Fruit fly (Drosophila melanogaster) whole organism, embryonic: Measurements from ENCODE around the gene zen.

Source experiments
- Atf-2 ChIP-seq: fragments of 200-800 bp; sonication (Bioruptor generic); optimal IDR thresholded peaks from 2 replicates; lab custom pipeline; 2016; ENCODE audit warnings: missing biosample characterization, missing genetic modification characterization
- CG10321 ChIP-seq: fragments of 200-800 bp; sonication (Bioruptor generic); IDR thresholded peaks from 2 replicates; pipeline ENCODE4 v1.3.6; 2022; ENCODE audit warnings: missing biosample characterization, missing genetic modification characterization
- CG10431 ChIP-seq: fragments of 200-800 bp; sonication (Bioruptor generic); optimal IDR thresholded peaks from 3 replicates; lab custom pipeline; 2018; ENCODE audit warnings: missing biosample characterization, mild to moderate bottlenecking, missing genetic modification characterization
- CG11247 ChIP-seq: fragments of 200-800 bp; sonication (Bioruptor generic); IDR thresholded peaks from 2 replicates; pipeline ENCODE4 v1.3.6; 2022; ENCODE audit warnings: missing biosample characterization, missing genetic modification characterization
- CG12391 ChIP-seq: fragments of 200-800 bp; sonication (Bioruptor generic); optimal IDR thresholded peaks from 3 replicates; lab custom pipeline; 2018; ENCODE audit warnings: missing biosample characterization, mild to moderate bottlenecking, missing genetic modification characterization, moderate library complexity
- CG14050 ChIP-seq: fragments of 200-800 bp; sonication (Bioruptor generic); IDR thresholded peaks from 3 replicates; pipeline ENCODE4 v1.3.6; 2022; ENCODE audit warnings: missing biosample characterization, missing genetic modification characterization
- CG14860 ChIP-seq: fragments of 200-800 bp; sonication (Bioruptor generic); IDR thresholded peaks from 3 replicates; pipeline ENCODE4 v1.3.6; 2022; ENCODE audit warnings: missing biosample characterization, missing genetic modification characterization; ENCODE audit not compliant: partially characterized antibody
- CG16863 ChIP-seq: fragments of 200-800 bp; sonication (Bioruptor generic); optimal IDR thresholded peaks from 3 replicates; lab custom pipeline; 2016; ENCODE audit warnings: missing biosample characterization, missing genetic modification characterization
- CG1832 ChIP-seq: fragments of 200-800 bp; sonication (Bioruptor generic); optimal IDR thresholded peaks from 2 replicates; lab custom pipeline; 2017; ENCODE audit warnings: missing biosample characterization, mild to moderate bottlenecking, missing genetic modification characterization, inconsistent platforms
- CG2199 ChIP-seq: fragments of 200-800 bp; sonication (Bioruptor generic); IDR thresholded peaks from 3 replicates; pipeline ENCODE4 v1.3.6; 2022; ENCODE audit warnings: missing biosample characterization, missing genetic modification characterization
- CG32532 ChIP-seq: fragments of 200-800 bp; sonication (Bioruptor generic); IDR thresholded peaks from 2 replicates; pipeline ENCODE4 v1.3.6; 2022; ENCODE audit warnings: missing biosample characterization, missing genetic modification characterization
- CG3407 ChIP-seq: fragments of 200-800 bp; sonication (Bioruptor generic); optimal IDR thresholded peaks from 2 replicates; lab custom pipeline; 2018; ENCODE audit warnings: missing biosample characterization, mild to moderate bottlenecking, missing genetic modification characterization
- CG4360 ChIP-seq: fragments of 200-800 bp; sonication (Bioruptor generic); IDR thresholded peaks from 2 replicates; pipeline ENCODE4 v1.3.6; 2022; ENCODE audit warnings: missing biosample characterization, missing genetic modification characterization
- CG7372 ChIP-seq: fragments of 200-800 bp; sonication (Bioruptor generic); IDR thresholded peaks from 2 replicates; pipeline ENCODE4 v1.3.6; 2022; ENCODE audit warnings: missing biosample characterization, missing genetic modification characterization
- CG7928 ChIP-seq: fragments of 200-800 bp; sonication (Bioruptor generic); optimal IDR thresholded peaks from 2 replicates; lab custom pipeline; 2017; ENCODE audit warnings: missing biosample characterization, mild to moderate bottlenecking, missing genetic modification characterization
- CG8765 ChIP-seq: fragments of 200-800 bp; sonication (Bioruptor generic); IDR thresholded peaks from 2 replicates; pipeline ENCODE4 v1.3.6; 2022; ENCODE audit warnings: missing biosample characterization, missing genetic modification characterization
- CoRest ChIP-seq: fragments of 200-800 bp; sonication (Bioruptor generic); optimal IDR thresholded peaks from 3 replicates; lab custom pipeline; 2018; ENCODE audit warnings: missing biosample characterization, mild to moderate bottlenecking, missing genetic modification characterization, moderate library complexity
- CrebB ChIP-seq: fragments of 200-800 bp; sonication (Bioruptor generic); optimal IDR thresholded peaks from 3 replicates; lab custom pipeline; 2018; ENCODE audit warnings: missing biosample characterization, mild to moderate bottlenecking, missing genetic modification characterization
- Kr ChIP-seq: fragments of 200-800 bp; sonication (Bioruptor generic); optimal IDR thresholded peaks from 2 replicates; lab custom pipeline; 2017; ENCODE audit warnings: missing biosample characterization, mild to moderate bottlenecking, missing genetic modification characterization
- Lhr ChIP-seq: fragments of 200-800 bp; sonication (Bioruptor generic); optimal IDR thresholded peaks from 3 replicates; lab custom pipeline; 2017; ENCODE audit warnings: mild to moderate bottlenecking, missing biosample characterization, missing genetic modification reagents, missing genetic modification characterization
- Myb ChIP-seq: fragments of 200-800 bp; sonication (Bioruptor generic); optimal IDR thresholded peaks from 2 replicates; lab custom pipeline; 2016; ENCODE audit warnings: missing biosample characterization, missing genetic modification characterization
- Nf-YB ChIP-seq: fragments of 200-800 bp; sonication (Bioruptor generic); optimal IDR thresholded peaks from 3 replicates; lab custom pipeline; 2019; ENCODE audit warnings: missing biosample characterization, mild to moderate bottlenecking, missing genetic modification characterization, moderate library complexity
- Nf-YC ChIP-seq: fragments of 200-800 bp; optimal IDR thresholded peaks from 3 replicates; lab custom pipeline; 2019; ENCODE audit warnings: missing biosample characterization, mild to moderate bottlenecking, missing genetic modification characterization, moderate library complexity
- Oli ChIP-seq: fragments of 200-800 bp; sonication (Bioruptor generic); optimal IDR thresholded peaks from 2 replicates; lab custom pipeline; 2018; ENCODE audit warnings: missing biosample characterization, mild to moderate bottlenecking, missing genetic modification characterization, moderate library complexity
- Sin3A ChIP-seq: fragments of >200 bp; optimal IDR thresholded peaks from 2 replicates; lab custom pipeline; 2018
- TFAM ChIP-seq: fragments of 200-800 bp; sonication (Bioruptor generic); optimal IDR thresholded peaks from 2 replicates; lab custom pipeline; 2017; ENCODE audit warnings: missing biosample characterization, missing genetic modification characterization, inconsistent platforms
- bigmax ChIP-seq: fragments of 200-800 bp; sonication (Bioruptor generic); optimal IDR thresholded peaks from 2 replicates; lab custom pipeline; 2018; ENCODE audit warnings: missing biosample characterization, mild to moderate bottlenecking, missing genetic modification characterization
- bowl ChIP-seq: fragments of 200-800 bp; sonication (Bioruptor generic); IDR thresholded peaks from 2 replicates; pipeline ENCODE4 v1.3.6; 2022; ENCODE audit warnings: missing biosample characterization, missing genetic modification characterization
- cad ChIP-seq: fragments of >200 bp; optimal IDR thresholded peaks from 2 replicates; lab custom pipeline; 2017; ENCODE audit warnings: missing biosample characterization, missing genetic modification characterization
- cas ChIP-seq: fragments of 200-800 bp; sonication (Bioruptor generic); IDR thresholded peaks from 2 replicates; pipeline ENCODE4 v1.3.6; 2022; ENCODE audit warnings: missing biosample characterization, missing genetic modification characterization
- cg ChIP-seq: fragments of 200-800 bp; sonication (Bioruptor generic); optimal IDR thresholded peaks from 3 replicates; lab custom pipeline; 2019; ENCODE audit warnings: missing biosample characterization, mild to moderate bottlenecking, missing genetic modification characterization, moderate library complexity
- chm ChIP-seq: fragments of 200-800 bp; sonication (Bioruptor generic); IDR thresholded peaks from 2 replicates; pipeline ENCODE4 v1.3.6; 2022; ENCODE audit warnings: missing biosample characterization, missing genetic modification characterization
- ewg ChIP-seq: fragments of 200-800 bp; sonication (Bioruptor generic); optimal IDR thresholded peaks from 3 replicates; lab custom pipeline; 2017; ENCODE audit warnings: mild to moderate bottlenecking, missing biosample characterization, missing genetic modification reagents, missing genetic modification characterization
- fd3F ChIP-seq: fragments of 200-800 bp; sonication (Bioruptor generic); optimal IDR thresholded peaks from 2 replicates; lab custom pipeline; 2018; ENCODE audit warnings: missing biosample characterization, mild to moderate bottlenecking, missing genetic modification characterization, moderate library complexity
- insv ChIP-seq, 2 experiments: fragments of 200-800 bp; sonication (Bioruptor generic); optimal IDR thresholded peaks; 3 replicates each; lab custom pipeline; 2016 to 2018; ENCODE audit warnings: missing biosample characterization in 2 of 2, missing genetic modification characterization in 2 of 2
- lov ChIP-seq, 2 experiments: fragments of 200-800 bp in 1 of 2; fragments of >200 bp in 1 of 2; sonication (Bioruptor generic) in 1 of 2; IDR thresholded peaks in 1 of 2; optimal IDR thresholded peaks in 1 of 2; 2 replicates in 1 of 2; 3 replicates in 1 of 2; pipeline versions ENCODE4 v1.3.6 to Lab custom; 2017 to 2022; ENCODE audit warnings: missing biosample characterization in 1 of 2, missing genetic modification characterization in 1 of 2
- nerfin-1 ChIP-seq: fragments of 200-800 bp; sonication (Bioruptor generic); optimal IDR thresholded peaks from 3 replicates; lab custom pipeline; 2019; ENCODE audit warnings: missing biosample characterization, mild to moderate bottlenecking, missing genetic modification characterization, moderate library complexity
- prd ChIP-seq, 3 experiments: fragments of >200 bp in 2 of 3; fragments of 200-800 bp in 1 of 3; sonication (Bioruptor generic) in 1 of 3; optimal IDR thresholded peaks in 2 of 3; IDR thresholded peaks in 1 of 3; 2 replicates in 2 of 3; 3 replicates in 1 of 3; pipeline versions ENCODE4 v1.3.6 to Lab custom; 2017 to 2022; ENCODE audit warnings: missing biosample characterization in 1 of 3, missing genetic modification characterization in 1 of 3
- sens ChIP-seq: fragments of 200-800 bp; sonication (Bioruptor generic); peaks from one replicate; lab custom pipeline; 2016; ENCODE audit warnings: missing biosample characterization, missing genetic modification characterization
- seq ChIP-seq: fragments of 200-800 bp; sonication (Bioruptor generic); IDR thresholded peaks from 2 replicates; pipeline ENCODE4 v1.3.6; 2022; ENCODE audit warnings: missing biosample characterization, missing genetic modification characterization
- slbo ChIP-seq: fragments of 200-800 bp; sonication (Bioruptor generic); IDR thresholded peaks from 2 replicates; pipeline ENCODE4 v1.3.6; 2022; ENCODE audit warnings: missing biosample characterization, missing genetic modification characterization
- tll ChIP-seq, 2 experiments: fragments of 200-800 bp in 1 of 2; fragments of >200 bp in 1 of 2; sonication (Bioruptor generic) in 1 of 2; optimal IDR thresholded peaks; 2 replicates each; lab custom pipeline; 2017 to 2019; ENCODE audit warnings: missing biosample characterization in 2 of 2, missing genetic modification characterization in 2 of 2, mild to moderate bottlenecking in 1 of 2, moderate library complexity in 1 of 2
- twi ChIP-seq: fragments of 200-800 bp; optimal IDR thresholded peaks from 2 replicates; lab custom pipeline; 2019; ENCODE audit warnings: missing biosample characterization, mild to moderate bottlenecking, missing genetic modification characterization, moderate library complexity
- zen ChIP-seq: fragments of 200-800 bp; sonication (Bioruptor generic); optimal IDR thresholded peaks from 3 replicates; lab custom pipeline; 2018; ENCODE audit warnings: missing biosample characterization, mild to moderate bottlenecking, missing genetic modification characterization, moderate library complexity

Gene zen

DNA sequence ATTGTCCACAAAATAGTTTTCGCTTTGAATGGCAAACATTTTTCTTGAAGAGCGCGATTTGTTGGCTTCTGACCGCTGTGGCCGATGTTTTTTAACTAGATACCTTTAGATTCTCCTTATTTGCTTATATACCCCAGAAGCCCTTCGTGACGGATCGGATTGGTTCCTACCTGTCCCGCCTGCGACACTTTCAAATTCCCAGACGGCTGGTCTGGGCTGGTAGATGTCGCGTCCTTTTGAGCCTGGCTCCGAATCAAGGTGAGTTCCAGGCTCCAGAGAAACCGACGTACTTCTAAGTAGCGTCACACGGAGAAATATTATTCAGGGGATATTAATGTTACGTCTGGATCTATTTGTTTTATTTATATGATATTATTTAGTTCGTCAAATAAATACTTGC, 10.0 kb downstream of the zen start, which contains the start of gene zen2:
zen2 (minus strand) TSS at position 101 of the 400 bp plus-strand sequence.
- TF ChIP-seq insv (GFP tag; optimal IDR thresholded peaks at IDR 0.05; lab: Kevin White, UChicago) (no peak), CG7928 (GFP tag; lab: Kevin White, UChicago) (no peak)

DNA sequence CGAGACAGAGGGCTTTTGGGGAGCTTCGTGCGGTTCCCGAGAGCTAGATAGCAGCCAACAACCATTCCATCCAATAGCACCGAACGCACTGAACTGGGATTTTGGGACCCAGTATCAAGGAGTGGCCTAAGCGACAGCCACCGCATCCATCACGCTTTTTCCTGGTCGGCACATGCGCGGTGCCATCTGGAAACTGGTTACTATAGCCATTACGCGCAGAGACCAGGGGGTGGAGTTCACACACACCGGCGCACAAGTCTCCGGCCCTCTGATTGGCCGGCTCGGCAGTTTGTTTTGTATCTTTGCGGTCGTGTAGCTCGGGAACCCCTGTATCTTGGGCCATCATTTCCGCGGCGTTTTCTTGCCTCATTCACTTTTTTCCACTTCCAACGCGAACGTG, 12.0 kb downstream of the zen start, which contains the start of gene pb:
pb (minus strand) TSS at position 81 of the 400 bp plus-strand sequence.
- TF ChIP-seq chm (GFP tag; lab: Robert Waterston, UW) (0 out of 2 replicates have a peak, but pooled peaks have one; percentile 52), bowl (peak; percentile 52; the same call in 1 of the 2 replicates), nerfin-1 (peak; percentile 28), seq (GFP tag; lab: Robert Waterston, UW) (peak; percentile 18; the same call in 1 of the 2 replicates), Nf-YC (tag; lab: Kevin White, UChicago) (peak; percentile 97), ewg (GFP tag; lab: Kevin White, UChicago) (peak; percentile 76), cg (GFP tag; lab: Kevin White, UChicago) (peak; percentile 57), Nf-YB (GFP tag; lab: Kevin White, UChicago) (peak; percentile 95), Sin3A (lab: Kevin White, UChicago) (no peak), CG3407 (GFP tag; lab: Kevin White, UChicago) (no peak), CG8765 (GFP tag; lab: Robert Waterston, UW) (peak; percentile 96), TFAM (GFP tag; lab: Kevin White, UChicago) (no peak), Oli (tag; lab: Kevin White, UChicago) (no peak)

DNA sequence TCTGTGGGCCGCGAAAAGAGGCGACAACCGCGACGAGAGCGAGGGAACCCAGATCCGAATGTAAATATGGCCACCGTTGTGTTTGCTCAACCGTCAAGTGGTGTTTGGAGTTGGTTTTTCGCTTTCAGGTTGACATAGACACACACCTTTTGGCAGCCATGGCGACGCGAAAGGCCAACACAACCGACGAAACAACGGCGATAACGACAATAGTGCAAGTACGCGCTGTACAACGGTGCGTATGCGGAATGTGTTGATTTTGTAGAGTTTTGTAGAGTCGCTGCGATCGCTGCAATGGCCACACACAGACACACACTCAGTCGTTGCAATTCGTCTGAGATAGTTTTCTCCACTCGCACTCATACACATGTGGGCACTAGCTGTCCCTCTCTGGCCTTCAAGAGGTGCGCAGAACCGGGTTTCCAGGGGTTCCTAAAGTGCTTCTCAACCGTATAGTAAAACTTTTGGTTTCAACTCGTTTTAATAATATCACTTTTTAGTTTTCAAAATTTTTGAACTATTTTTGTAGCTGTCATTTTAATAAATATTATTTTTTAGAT, 12.5 kb downstream of the zen start:
- TF ChIP-seq CG11247 (GFP tag; lab: Robert Waterston, UW) (0 out of 2 replicates have a peak, but pooled peaks have one; percentile 15), Lhr (GFP tag; lab: Kevin White, UChicago) (no peak), twi (tag; lab: Kevin White, UChicago) (peak; percentile 22), CG1832 (peak; percentile 67), cas (no peak), lov (optimal IDR thresholded peaks at IDR 0.05; lab: Kevin White, UChicago) (no peak), lov (GFP tag; IDR thresholded peaks at IDR 0.05; lab: Robert Waterston, UW) (0 out of 3 replicates have a peak, but pooled peaks have one; percentile 68), CoRest (tag; lab: Kevin White, UChicago) (peak; percentile 7), CG8765 (GFP tag; lab: Robert Waterston, UW) (peak; percentile 79), CG10431 (no peak), sens (peak; percentile 41), cg (GFP tag; lab: Kevin White, UChicago) (peak; percentile 69), CG4360 (GFP tag; lab: Robert Waterston, UW) (no peak), CG10321 (peak; percentile 87), CG14860 (GFP tag; lab: Robert Waterston, UW) (0 out of 3 replicates have a peak, but pooled peaks have one; percentile 27), slbo (GFP tag; lab: Robert Waterston, UW) (0 out of 2 replicates have a peak, but pooled peaks have one; percentile 11), CrebB (tag; lab: Kevin White, UChicago) (no peak), CG14050 (GFP tag; lab: Robert Waterston, UW) (no peak), CG32532 (no peak), CG7372 (GFP tag; lab: Robert Waterston, UW) (peak; percentile 86), Myb (GFP tag; lab: Kevin White, UChicago) (no peak)

DNA sequence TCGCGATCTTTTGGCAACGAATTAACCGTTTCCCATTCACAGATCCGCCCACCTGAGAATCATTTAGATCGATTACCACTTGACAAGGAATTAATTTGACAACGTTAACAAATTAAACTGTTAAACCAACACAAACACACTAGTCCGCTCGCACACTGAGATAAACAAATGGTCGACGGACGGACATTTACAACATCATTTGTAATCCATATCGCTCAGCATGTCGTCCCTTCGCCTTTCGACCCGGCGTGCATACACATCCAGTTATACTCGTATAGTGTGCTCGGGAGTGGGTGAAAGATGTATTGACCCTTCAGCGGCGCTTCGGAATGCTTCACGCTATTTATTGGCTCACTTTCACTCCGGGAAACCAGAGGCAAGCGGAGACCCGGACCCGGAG, 18.3 kb downstream of the zen start:
- TF ChIP-seq CG2199 (GFP tag; lab: Robert Waterston, UW) (0 out of 3 replicates have a peak, but pooled peaks have one; percentile 60), nerfin-1 (peak; percentile 19), prd (optimal IDR thresholded peaks at IDR 0.05; lab: Kevin White, UChicago) (no peak), prd (GFP tag; IDR thresholded peaks at IDR 0.05; lab: Robert Waterston, UW) (0 out of 3 replicates have a peak, but pooled peaks have one; percentile 10), Kr (no peak), cad (peak; percentile 54), CG16863 (GFP tag; lab: Kevin White, UChicago) (no peak), bigmax (GFP tag; lab: Kevin White, UChicago) (no peak), fd3F (GFP tag; lab: Kevin White, UChicago) (no peak), twi (tag; lab: Kevin White, UChicago) (peak; percentile 61), tll (GFP tag; optimal IDR thresholded peaks at IDR 0.05; lab: Kevin White, UChicago) (peak in 1 of 2 experiments; percentile 62), Atf-2 (GFP tag; lab: Kevin White, UChicago) (no peak), CG12391 (tag; lab: Kevin White, UChicago) (no peak), zen (tag; lab: Kevin White, UChicago) (peak; percentile 77)
